Fruit fly (Drosophila melanogaster): ENCODE results near the gene Acbp3.
A peak's percentile ranks its signal among the peaks of the same experiment; 100 is the strongest.

The Acbp3 gene

dm6 chr3L:7133699-7134655, 3.3 kb downstream of the Acbp3 start, which contains the start of gene melt (continued):
- TF ChIP-seq chinmo (GFP tag; IDR thresholded peaks at IDR 0.05; ENCODE audit: partially characterized antibody) (peak; percentile 94; the same call in 3 of the 4 replicates), CG2889 (GFP tag; IDR thresholded peaks at IDR 0.05) (peak; percentile 75), exex (tag; optimal IDR thresholded peaks at IDR 0.05) (peak; percentile 38), H15 (GFP tag; IDR thresholded peaks at IDR 0.05) (0 out of 3 replicates have a peak, but pooled peaks have one; percentile 58), pho (GFP tag; optimal IDR thresholded peaks at IDR 0.05) (peak; percentile 93), CG8388 (GFP tag; optimal IDR thresholded peaks at IDR 0.05) (peak; percentile 77), Awh (GFP tag; IDR thresholded peaks at IDR 0.05) (peak; percentile 39; the same call in 1 of the 2 replicates), CG14965 (GFP tag; optimal IDR thresholded peaks at IDR 0.05; ENCODE audit: borderline replicate concordance) (peak; percentile 59), CG12391 (tag; optimal IDR thresholded peaks at IDR 0.05) (peak; percentile 90), CG12942 (GFP tag; optimal IDR thresholded peaks at IDR 0.05) (peak; percentile 81), kay (GFP tag; optimal IDR thresholded peaks at IDR 0.05) (peak; percentile 81), nom (GFP tag; optimal IDR thresholded peaks at IDR 0.05) (peak; percentile 65), MESR4 (GFP tag; optimal IDR thresholded peaks at IDR 0.05) (no peak), CG9932 (GFP tag; IDR thresholded peaks at IDR 0.05) (peak; percentile 78), CG34224 (GFP tag; IDR thresholded peaks at IDR 0.05; ENCODE audit: partially characterized antibody) (peak; percentile 9; the same call in 1 of the 3 replicates), sqz (GFP tag; optimal IDR thresholded peaks at IDR 0.05) (peak; percentile 60), Poxn (GFP tag; IDR thresholded peaks at IDR 0.05) (0 out of 2 replicates have a peak, but pooled peaks have one; percentile 56), CG6254 (GFP tag; optimal IDR thresholded peaks at IDR 0.05) (peak; percentile 59), Sry-δ (GFP tag; optimal IDR thresholded peaks at IDR 0.05) (peak; percentile 50), CG11695 (GFP tag; IDR thresholded peaks at IDR 0.05) (peak; percentile 80), CG2116 (GFP tag; optimal IDR thresholded peaks at IDR 0.05) (peak; percentile 71), CG18599 (GFP tag; optimal IDR thresholded peaks at IDR 0.05) (peak; percentile 85), Lhr (GFP tag; optimal IDR thresholded peaks at IDR 0.05) (peak; percentile 72), chn (GFP tag; optimal IDR thresholded peaks at IDR 0.05) (peak; percentile 92), CG12219 (GFP tag; optimal IDR thresholded peaks at IDR 0.05) (peak; percentile 78), CG18476 (GFP tag; optimal IDR thresholded peaks at IDR 0.05) (peak; percentile 88), bowl (GFP tag; IDR thresholded peaks at IDR 0.05) (peak; percentile 51; the same call in 1 of the 2 replicates), CG17912 (GFP tag; optimal IDR thresholded peaks at IDR 0.05) (no peak), gro (GFP tag; optimal IDR thresholded peaks at IDR 0.05) (peak; percentile 90), dmrt11E (tag; optimal IDR thresholded peaks at IDR 0.05) (peak; percentile 83), al (GFP tag; IDR thresholded peaks at IDR 0.05) (peak; percentile 76), dan (GFP tag; IDR thresholded peaks at IDR 0.05) (peak; percentile 39; the same call in 1 of the 2 replicates), Ptx1 (GFP tag; IDR thresholded peaks at IDR 0.05) (peak; percentile 81), ac (GFP tag; optimal IDR thresholded peaks at IDR 0.05) (peak; percentile 70), CG8089 (GFP tag; optimal IDR thresholded peaks at IDR 0.05) (peak; percentile 85), Hr51 (GFP tag; optimal IDR thresholded peaks at IDR 0.05) (peak; percentile 87 to 91), Dbx (GFP tag; IDR thresholded peaks at IDR 0.05) (peak; percentile 72), CG16863 (GFP tag; optimal IDR thresholded peaks at IDR 0.05) (peak; percentile 83), CG8944 (GFP tag; optimal IDR thresholded peaks at IDR 0.05) (peak; percentile 82), Dll (GFP tag; IDR thresholded peaks at IDR 0.05; ENCODE audit: partially characterized antibody) (no peak), Myb (GFP tag; optimal IDR thresholded peaks at IDR 0.05) (peak; percentile 71), E2f1 (GFP tag; IDR thresholded peaks at IDR 0.05) (peak; percentile 64), CG17802 (tag; optimal IDR thresholded peaks at IDR 0.05) (peak; percentile 46), CG6854 (GFP tag; optimal IDR thresholded peaks at IDR 0.05) (peak; percentile 84), sna (GFP tag; IDR thresholded peaks at IDR 0.05; ENCODE audit: partially characterized antibody) (no peak), CG34376 (GFP tag; optimal IDR thresholded peaks at IDR 0.05) (peak; percentile 75), luna (GFP tag; optimal IDR thresholded peaks at IDR 0.05) (peak; percentile 31)

All from whole organism, embryonic.